Worm (Caenorhabditis elegans) whole organism, midembryonic: ENCODE results near the gene chw-1.

ENCODE experiments used
- T22C8.4 ChIP-seq: fragments of 200-800 bp; sonication (Bioruptor generic); IDR thresholded peaks from 2 replicates; pipeline ENCODE4 v1.3.6; 2022; ENCODE audit warnings: missing genetic modification characterization, missing compliant biosample characterization
- cog-1 ChIP-seq: sonication (generic microtip); optimal IDR thresholded peaks from 2 replicates; lab custom pipeline; 2016; ENCODE audit warnings: missing genetic modification characterization, missing compliant biosample characterization
- flt-1 ChIP-seq: fragments of 200-800 bp; sonication (Bioruptor generic); IDR thresholded peaks from 2 replicates; pipeline ENCODE4 v1.3.6; 2022; ENCODE audit warnings: missing genetic modification characterization, missing compliant biosample characterization
- klf-2 ChIP-seq: fragments of 200-800 bp; sonication (Bioruptor generic); conservative IDR thresholded peaks from 2 replicates; pipeline ENCODE4 v1.3.6; 2022; ENCODE audit warnings: missing genetic modification reagents, missing genetic modification characterization, missing compliant biosample characterization
- med-1 ChIP-seq: sonication (generic microtip); optimal IDR thresholded peaks from 2 replicates; lab custom pipeline; 2017; ENCODE audit warnings: missing genetic modification characterization, mild to moderate bottlenecking, missing compliant biosample characterization, antibody characterized with exemption, missing genetic modification reagents; ENCODE audit not compliant: insufficient read depth
- tab-1 ChIP-seq: fragments of 200-800 bp; sonication (Bioruptor generic); IDR thresholded peaks from 2 replicates; pipeline ENCODE4 v1.3.6; 2022; ENCODE audit warnings: missing genetic modification characterization, missing compliant biosample characterization
- ztf-29 ChIP-seq: fragments of 200-800 bp; sonication (Bioruptor generic); IDR thresholded peaks from 2 replicates; pipeline ENCODE4 v1.3.6; 2022; ENCODE audit warnings: missing genetic modification reagents, missing genetic modification characterization, missing compliant biosample characterization

ce11 chrV:10468190-10468589 is 6.1 kb downstream of the chw-1 start, which contains the start of gene egl-9:
- TF ChIP-seq klf-2 (GFP tag; lab: Robert Waterston, UW) (no peak), cog-1 (tag; lab: Kevin White, UChicago) (no peak), med-1 (GFP tag; lab: Kevin White, UChicago) (no peak), T22C8.4 (GFP tag; lab: Robert Waterston, UW) (no peak), ztf-29 (GFP tag; lab: Robert Waterston, UW) (no peak), flt-1 (GFP tag; lab: Robert Waterston, UW) (no peak), tab-1 (GFP tag; lab: Robert Waterston, UW) (no peak)
